Worm (Caenorhabditis elegans) whole organism, late embryonic: Measurements from ENCODE around the gene npr-8.

ENCODE experiments used
- nhr-11 ChIP-seq: fragments of 150-350 bp; optimal IDR thresholded peaks from 2 replicates; lab custom pipeline; 2014; ENCODE audit warnings: missing biosample characterization, missing genetic modification characterization
- pha-2 ChIP-seq: sonication (generic microtip); optimal IDR thresholded peaks from 2 replicates; lab custom pipeline; 2017; ENCODE audit warnings: mild to moderate bottlenecking, missing genetic modification characterization, missing compliant biosample characterization
- pqm-1 ChIP-seq: sonication (generic microtip); optimal IDR thresholded peaks from 2 replicates; lab custom pipeline; 2016; ENCODE audit warnings: missing genetic modification characterization, missing compliant biosample characterization
- unc-55 ChIP-seq: sonication (generic microtip); optimal IDR thresholded peaks from 2 replicates; lab custom pipeline; 2017; ENCODE audit warnings: missing biosample characterization, missing genetic modification reagents, missing genetic modification characterization
- ztf-16 ChIP-seq: sonication (generic microtip); optimal IDR thresholded peaks from 2 replicates; lab custom pipeline; 2017; ENCODE audit warnings: missing genetic modification characterization, missing compliant biosample characterization

- TF ChIP-seq pqm-1 (no peak), ztf-16 (tag; lab: Kevin White, UChicago) (no peak), pha-2 (no peak), nhr-11 (no peak), unc-55 (no peak)
Observed at ce11 chrX:7420571-7420970, 43.5 kb downstream of the npr-8 start, which contains the start of gene C10A4.9.
